Fruit fly (Drosophila melanogaster) whole organism, embryonic: ENCODE data around the gene CG2841.

Source experiments
- Blimp-1 ChIP-seq: fragments of 200-800 bp; sonication (Bioruptor generic); optimal IDR thresholded peaks from 3 replicates; lab custom pipeline; 2018; ENCODE audit warnings: missing biosample characterization, missing genetic modification characterization, mild to moderate bottlenecking, moderate library complexity, missing genetic modification reagents
- CG10462 ChIP-seq: fragments of 200-800 bp; sonication (Bioruptor generic); optimal IDR thresholded peaks from 2 replicates; lab custom pipeline; 2016; ENCODE audit warnings: missing biosample characterization, missing genetic modification characterization
- CG11247 ChIP-seq: fragments of 200-800 bp; sonication (Bioruptor generic); IDR thresholded peaks from 2 replicates; pipeline ENCODE4 v1.3.6; 2022; ENCODE audit warnings: missing biosample characterization, missing genetic modification characterization
- CG12744 ChIP-seq: fragments of 200-800 bp; sonication (Bioruptor generic); optimal IDR thresholded peaks from 2 replicates; lab custom pipeline; 2016; ENCODE audit warnings: missing biosample characterization, missing genetic modification characterization
- CG12769 ChIP-seq: fragments of 200-800 bp; sonication (Bioruptor generic); optimal IDR thresholded peaks from 2 replicates; lab custom pipeline; 2019; ENCODE audit warnings: missing biosample characterization, mild to moderate bottlenecking, missing genetic modification characterization, moderate library complexity
- CG14441 ChIP-seq: fragments of 200-800 bp; sonication (Bioruptor generic); IDR thresholded peaks from 2 replicates; pipeline ENCODE4 v1.3.6; 2022; ENCODE audit warnings: missing biosample characterization, missing genetic modification characterization
- CG1603 ChIP-seq: fragments of 200-800 bp; sonication (Bioruptor generic); optimal IDR thresholded peaks from 2 replicates; lab custom pipeline; 2019; ENCODE audit warnings: missing biosample characterization, mild to moderate bottlenecking, missing genetic modification characterization, moderate library complexity
- CG17328 ChIP-seq: fragments of 200-800 bp; sonication (Bioruptor generic); IDR thresholded peaks from 2 replicates; pipeline ENCODE4 v1.3.6; 2022; ENCODE audit warnings: missing biosample characterization, missing genetic modification characterization
- CG18599 ChIP-seq: fragments of 200-800 bp; sonication (Bioruptor generic); optimal IDR thresholded peaks from 3 replicates; lab custom pipeline; 2017; ENCODE audit warnings: missing biosample characterization, missing genetic modification characterization, mild to moderate bottlenecking, moderate library complexity, missing genetic modification reagents
- CG2678 ChIP-seq: fragments of 200-800 bp; sonication (Bioruptor generic); optimal IDR thresholded peaks from 3 replicates; lab custom pipeline; 2019; ENCODE audit warnings: missing biosample characterization, mild to moderate bottlenecking, missing genetic modification characterization, moderate library complexity
- CG3407 ChIP-seq: fragments of 200-800 bp; sonication (Bioruptor generic); optimal IDR thresholded peaks from 2 replicates; lab custom pipeline; 2018; ENCODE audit warnings: missing biosample characterization, mild to moderate bottlenecking, missing genetic modification characterization
- CG3995 ChIP-seq: fragments of 200-800 bp; sonication (Bioruptor generic); optimal IDR thresholded peaks from 3 replicates; lab custom pipeline; 2016; ENCODE audit warnings: missing biosample characterization, missing genetic modification characterization
- CG6683 ChIP-seq: fragments of 200-800 bp; sonication (Bioruptor generic); optimal IDR thresholded peaks from 2 replicates; lab custom pipeline; 2017; ENCODE audit warnings: missing biosample characterization, mild to moderate bottlenecking, missing genetic modification characterization, missing genetic modification reagents
- CG7928 ChIP-seq: fragments of 200-800 bp; sonication (Bioruptor generic); optimal IDR thresholded peaks from 2 replicates; lab custom pipeline; 2017; ENCODE audit warnings: missing biosample characterization, mild to moderate bottlenecking, missing genetic modification characterization
- CG9817 ChIP-seq: fragments of 200-800 bp; sonication (Bioruptor generic); optimal IDR thresholded peaks from 2 replicates; lab custom pipeline; 2018; ENCODE audit warnings: missing biosample characterization, mild to moderate bottlenecking, missing genetic modification characterization, moderate library complexity
- Dbx ChIP-seq: fragments of 200-800 bp; sonication (Bioruptor generic); IDR thresholded peaks from 3 replicates; pipeline ENCODE4 v1.3.6; 2022; ENCODE audit warnings: missing biosample characterization, missing genetic modification characterization
- Drgx ChIP-seq: fragments of 200-800 bp; sonication (Bioruptor generic); IDR thresholded peaks from 2 replicates; pipeline ENCODE4 v1.3.6; 2022; ENCODE audit warnings: missing biosample characterization, missing genetic modification characterization
- Ets65A ChIP-seq: fragments of 200-800 bp; sonication (Bioruptor generic); peaks from one replicate; lab custom pipeline; 2016; ENCODE audit warnings: missing biosample characterization, missing genetic modification characterization
- HLH3B ChIP-seq: fragments of 200-800 bp; sonication (Bioruptor generic); IDR thresholded peaks from 2 replicates; pipeline ENCODE4 v1.3.6; 2022; ENCODE audit warnings: missing biosample characterization, missing genetic modification characterization
- Med ChIP-seq: fragments of 200-800 bp; sonication (Bioruptor generic); peaks from one replicate; lab custom pipeline; 2016; ENCODE audit warnings: missing biosample characterization, missing genetic modification characterization, mild to moderate bottlenecking, inconsistent platforms, moderate library complexity
- Nf-YA ChIP-seq: fragments of 200-800 bp; sonication (Bioruptor generic); IDR thresholded peaks from 2 replicates; pipeline ENCODE4 v1.3.6; 2022; ENCODE audit warnings: missing biosample characterization, missing genetic modification characterization
- Ptx1 ChIP-seq: fragments of 200-800 bp; sonication (Bioruptor generic); IDR thresholded peaks from 2 replicates; pipeline ENCODE4 v1.3.6; 2022; ENCODE audit warnings: missing biosample characterization, missing genetic modification characterization
- Rfx ChIP-seq: fragments of 200-800 bp; sonication (Bioruptor generic); IDR thresholded peaks from 2 replicates; pipeline ENCODE4 v1.3.6; 2022; ENCODE audit warnings: missing biosample characterization, missing genetic modification characterization
- Ssrp ChIP-seq: fragments of 200-800 bp; sonication (Bioruptor generic); optimal IDR thresholded peaks from 2 replicates; lab custom pipeline; 2018; ENCODE audit warnings: missing biosample characterization, mild to moderate bottlenecking, missing genetic modification characterization, moderate library complexity
- Taf1 ChIP-seq: fragments of 200-800 bp; sonication (Bioruptor generic); IDR thresholded peaks from 2 replicates; pipeline ENCODE4 v1.3.6; 2022; ENCODE audit warnings: missing biosample characterization, missing genetic modification characterization
- Xrp1 ChIP-seq: fragments of 200-800 bp; sonication (Bioruptor generic); IDR thresholded peaks from 2 replicates; pipeline ENCODE4 v1.3.6; 2022; ENCODE audit warnings: missing biosample characterization, missing genetic modification characterization
- ap ChIP-seq: fragments of 200-800 bp; sonication (Bioruptor generic); IDR thresholded peaks from 2 replicates; pipeline ENCODE4 v1.3.6; 2022; ENCODE audit warnings: missing biosample characterization, missing genetic modification characterization
- bigmax ChIP-seq: fragments of 200-800 bp; sonication (Bioruptor generic); optimal IDR thresholded peaks from 2 replicates; lab custom pipeline; 2018; ENCODE audit warnings: missing biosample characterization, mild to moderate bottlenecking, missing genetic modification characterization
- bsh ChIP-seq, 2 experiments: fragments of 200-800 bp; sonication (Bioruptor generic); optimal IDR thresholded peaks; 2 replicates each; lab custom pipeline; 2017 to 2018; ENCODE audit warnings: mild to moderate bottlenecking in 2 of 2, missing biosample characterization in 2 of 2, missing genetic modification characterization in 2 of 2, moderate library complexity in 1 of 2
- cas ChIP-seq: fragments of 200-800 bp; sonication (Bioruptor generic); IDR thresholded peaks from 2 replicates; pipeline ENCODE4 v1.3.6; 2022; ENCODE audit warnings: missing biosample characterization, missing genetic modification characterization
- ci ChIP-seq: fragments of 200-800 bp; sonication (Bioruptor generic); IDR thresholded peaks from 3 replicates; pipeline ENCODE4 v1.3.6; 2022; ENCODE audit warnings: missing biosample characterization, missing genetic modification characterization
- corto ChIP-seq: fragments of 200-800 bp; sonication (Bioruptor generic); optimal IDR thresholded peaks from 2 replicates; lab custom pipeline; 2016; ENCODE audit warnings: missing biosample characterization, mild to moderate bottlenecking, missing genetic modification characterization, moderate library complexity
- cwo ChIP-seq: fragments of 200-800 bp; sonication (Bioruptor generic); optimal IDR thresholded peaks from 3 replicates; lab custom pipeline; 2017; ENCODE audit warnings: missing biosample characterization, missing genetic modification characterization, mild to moderate bottlenecking, moderate library complexity, missing genetic modification reagents
- dysf ChIP-seq: fragments of 200-800 bp; sonication (Bioruptor generic); IDR thresholded peaks from 3 replicates; pipeline ENCODE4 v1.3.6; 2022; ENCODE audit warnings: missing biosample characterization, missing genetic modification characterization
- fu2 ChIP-seq: fragments of 200-800 bp; sonication (Bioruptor generic); optimal IDR thresholded peaks from 2 replicates; lab custom pipeline; 2016; ENCODE audit warnings: missing biosample characterization, missing genetic modification characterization
- gem ChIP-seq: fragments of 200-800 bp; sonication (Bioruptor generic); optimal IDR thresholded peaks from 2 replicates; lab custom pipeline; 2019; ENCODE audit warnings: missing biosample characterization, mild to moderate bottlenecking, missing genetic modification characterization, moderate library complexity
- grn ChIP-seq: fragments of 200-800 bp; sonication (Bioruptor generic); optimal IDR thresholded peaks from 3 replicates; lab custom pipeline; 2017; ENCODE audit warnings: missing biosample characterization, missing genetic modification characterization
- lbe ChIP-seq: fragments of 200-800 bp; sonication (Bioruptor generic); optimal IDR thresholded peaks from 2 replicates; lab custom pipeline; 2016; ENCODE audit warnings: missing biosample characterization, mild to moderate bottlenecking, missing genetic modification characterization
- nerfin-2 ChIP-seq: fragments of 200-800 bp; sonication (Bioruptor generic); IDR thresholded peaks from 2 replicates; pipeline ENCODE4 v1.3.6; 2022; ENCODE audit warnings: missing biosample characterization, missing genetic modification characterization; ENCODE audit not compliant: partially characterized antibody
- nmo ChIP-seq: fragments of 200-800 bp; sonication (Bioruptor generic); optimal IDR thresholded peaks from 2 replicates; lab custom pipeline; 2018; ENCODE audit warnings: missing biosample characterization, mild to moderate bottlenecking, missing genetic modification characterization, moderate library complexity
- pan ChIP-seq, 4 experiments: fragments of >200 bp in 3 of 4; fragments of 200-800 bp in 1 of 4; sonication (Bioruptor generic) in 1 of 4; optimal IDR thresholded peaks in 3 of 4; IDR thresholded peaks in 1 of 4; 2 replicates each; pipeline versions ENCODE4 v1.3.6 to Lab custom; 2017 to 2022; ENCODE audit warnings: missing biosample characterization in 2 of 4, missing genetic modification characterization in 2 of 4, mixed read lengths in 1 of 4
- prd ChIP-seq, 3 experiments: fragments of >200 bp in 2 of 3; fragments of 200-800 bp in 1 of 3; sonication (Bioruptor generic) in 1 of 3; optimal IDR thresholded peaks in 2 of 3; IDR thresholded peaks in 1 of 3; 2 replicates in 2 of 3; 3 replicates in 1 of 3; pipeline versions ENCODE4 v1.3.6 to Lab custom; 2017 to 2022; ENCODE audit warnings: missing biosample characterization in 1 of 3, missing genetic modification characterization in 1 of 3
- pzg ChIP-seq: fragments of 200-800 bp; sonication (Bioruptor generic); optimal IDR thresholded peaks from 3 replicates; lab custom pipeline; 2018; ENCODE audit warnings: missing biosample characterization, mild to moderate bottlenecking, missing genetic modification characterization, moderate library complexity
- ranshi ChIP-seq: fragments of 200-800 bp; sonication (Bioruptor generic); IDR thresholded peaks from 2 replicates; pipeline ENCODE4 v1.3.6; 2022; ENCODE audit warnings: missing biosample characterization, missing genetic modification characterization
- row ChIP-seq: fragments of 200-800 bp; sonication (Bioruptor generic); IDR thresholded peaks from 3 replicates; pipeline ENCODE4 v1.3.6; 2022; ENCODE audit warnings: missing biosample characterization, missing genetic modification characterization
- sisA ChIP-seq: fragments of 200-800 bp; sonication (Bioruptor generic); IDR thresholded peaks from 2 replicates; pipeline ENCODE4 v1.3.6; 2022; ENCODE audit warnings: missing biosample characterization, missing genetic modification characterization
- ttk ChIP-seq: fragments of 200-800 bp; sonication (Bioruptor generic); IDR thresholded peaks from 2 replicates; pipeline ENCODE4 v2.1.2; 2022; ENCODE audit warnings: missing biosample characterization, missing genetic modification characterization
- unpg ChIP-seq: fragments of 200-800 bp; sonication (Bioruptor generic); optimal IDR thresholded peaks from 3 replicates; lab custom pipeline; 2018; ENCODE audit warnings: missing biosample characterization, mild to moderate bottlenecking, missing genetic modification characterization, moderate library complexity
- zfh1 ChIP-seq: fragments of 200-800 bp; sonication (Bioruptor generic); IDR thresholded peaks from 3 replicates; pipeline ENCODE4 v1.3.6; 2022; ENCODE audit warnings: missing biosample characterization, missing genetic modification characterization

Gene CG2841

dm6 chrX:2359845-2360244 lies 6.3 kb downstream of the CG2841 start (continued):
- TF ChIP-seq unpg (peak; percentile 17), ranshi (GFP tag; lab: Robert Waterston, UW) (peak; percentile 52; the same call in 1 of the 2 replicates), cas (GFP tag; lab: Robert Waterston, UW) (no peak), gem (tag; lab: Kevin White, UChicago) (peak; percentile 42), CG7928 (GFP tag; lab: Kevin White, UChicago) (no peak), CG3407 (no peak), bsh (GFP tag; optimal IDR thresholded peaks at IDR 0.05; lab: Kevin White, UChicago) (peak; percentile 11 to 88), CG1603 (tag; lab: Kevin White, UChicago) (peak; percentile 44), dysf (GFP tag; lab: Robert Waterston, UW) (0 out of 3 replicates have a peak, but pooled peaks have one; percentile 35), prd (optimal IDR thresholded peaks at IDR 0.05; lab: Kevin White, UChicago) (no peak), prd (GFP tag; IDR thresholded peaks at IDR 0.05; lab: Robert Waterston, UW) (peak; percentile 31; the same call in 1 of the 3 replicates), ttk (peak; percentile 39; the same call in 1 of the 2 replicates), Med (GFP tag; lab: Kevin White, UChicago) (peak; percentile 85), bigmax (GFP tag; lab: Kevin White, UChicago) (no peak), lbe (GFP tag; lab: Kevin White, UChicago) (peak; percentile 66), Dbx (GFP tag; lab: Robert Waterston, UW) (no peak), CG11247 (no peak), CG12744 (GFP tag; lab: Kevin White, UChicago) (no peak), Ptx1 (GFP tag; lab: Robert Waterston, UW) (peak; percentile 56), Taf1 (GFP tag; lab: Robert Waterston, UW) (no peak), ci (GFP tag; lab: Robert Waterston, UW) (peak; percentile 62; the same call in 1 of the 3 replicates), pan (optimal IDR thresholded peaks at IDR 0.05; lab: Kevin White, UChicago) (no peak), pan (GFP tag; optimal IDR thresholded peaks at IDR 0.05 in 1 of 2, IDR thresholded peaks at IDR 0.05 in 1 of 2) (peak in 1 of 2 experiments; percentile 36), nerfin-2 (GFP tag; lab: Robert Waterston, UW) (no peak), CG14441 (GFP tag; lab: Robert Waterston, UW) (0 out of 2 replicates have a peak, but pooled peaks have one; percentile 25), CG17328 (peak; percentile 41; the same call in 1 of the 2 replicates), Rfx (peak; percentile 48; the same call in 1 of the 2 replicates), CG6683 (GFP tag; lab: Kevin White, UChicago) (no peak), Nf-YA (no peak), CG3995 (GFP tag; lab: Kevin White, UChicago) (no peak), Ssrp (no peak), corto (GFP tag; lab: Kevin White, UChicago) (peak; percentile 34), Drgx (GFP tag; lab: Robert Waterston, UW) (peak; percentile 96), fu2 (GFP tag; lab: Kevin White, UChicago) (no peak), Blimp-1 (GFP tag; lab: Kevin White, UChicago) (peak; percentile 44), sisA (GFP tag; lab: Robert Waterston, UW) (peak; percentile 62), nmo (peak; percentile 4), HLH3B (GFP tag; lab: Robert Waterston, UW) (peak; percentile 43; the same call in 1 of the 2 replicates), CG9817 (no peak), CG10462 (GFP tag; lab: Kevin White, UChicago) (no peak), CG12769 (tag; lab: Kevin White, UChicago) (peak; percentile 28), Ets65A (GFP tag; lab: Kevin White, UChicago) (peak; percentile 21), CG2678 (peak; percentile 27), cwo (GFP tag; lab: Kevin White, UChicago) (no peak), CG18599 (GFP tag; lab: Kevin White, UChicago) (no peak), Xrp1 (GFP tag; lab: Robert Waterston, UW) (peak; percentile 18; the same call in 1 of the 2 replicates), row (peak; percentile 25; the same call in 1 of the 3 replicates), pzg (GFP tag; lab: Kevin White, UChicago) (no peak), zfh1 (GFP tag; lab: Robert Waterston, UW) (0 out of 3 replicates have a peak, but pooled peaks have one; percentile 10), grn (GFP tag; lab: Kevin White, UChicago) (no peak), ap (GFP tag; lab: Robert Waterston, UW) (peak; percentile 39; the same call in 1 of the 2 replicates)
